Fruit fly (Drosophila melanogaster) whole organism, prepupa: ENCODE results near the gene CG7497.

Source experiments
- Blimp-1 ChIP-seq: fragments of 200-800 bp; sonication (Bioruptor generic); optimal IDR thresholded peaks from 3 replicates; lab custom pipeline; 2017; ENCODE audit warnings: missing biosample characterization, missing genetic modification characterization, mild to moderate bottlenecking, moderate library complexity, missing genetic modification reagents
- CG10669 ChIP-seq: fragments of 200-800 bp; sonication (Bioruptor generic); optimal IDR thresholded peaks from 3 replicates; lab custom pipeline; 2018; ENCODE audit warnings: missing biosample characterization, mild to moderate bottlenecking, missing genetic modification characterization, moderate library complexity
- CG11294 ChIP-seq: fragments of 200-800 bp; sonication (Bioruptor generic); IDR thresholded peaks from 2 replicates; pipeline ENCODE4 v1.3.6; 2022; ENCODE audit warnings: missing biosample characterization, missing genetic modification characterization
- CG16779 ChIP-seq: fragments of 200-800 bp; sonication (Bioruptor generic); optimal IDR thresholded peaks from 3 replicates; lab custom pipeline; 2017; ENCODE audit warnings: missing biosample characterization, mild to moderate bottlenecking, missing genetic modification characterization
- CG3919 ChIP-seq: fragments of 200-800 bp; sonication (Bioruptor generic); optimal IDR thresholded peaks from 3 replicates; lab custom pipeline; 2016; ENCODE audit warnings: missing biosample characterization, missing genetic modification characterization
- CG4318 ChIP-seq: fragments of 200-800 bp; sonication (Bioruptor generic); optimal IDR thresholded peaks from 3 replicates; lab custom pipeline; 2017; ENCODE audit warnings: missing biosample characterization, mild to moderate bottlenecking, missing genetic modification characterization
- CG6163 ChIP-seq: fragments of 200-800 bp; sonication (Bioruptor generic); IDR thresholded peaks from 3 replicates; pipeline ENCODE4 v1.3.6; 2022; ENCODE audit warnings: missing biosample characterization, missing genetic modification characterization
- CG7368 ChIP-seq: fragments of 200-800 bp; sonication (Bioruptor generic); optimal IDR thresholded peaks from 3 replicates; lab custom pipeline; 2016; ENCODE audit warnings: missing biosample characterization, missing genetic modification characterization
- Met ChIP-seq: fragments of 200-800 bp; sonication (Bioruptor generic); optimal IDR thresholded peaks from 3 replicates; lab custom pipeline; 2016; ENCODE audit warnings: missing biosample characterization, missing genetic modification characterization
- esn ChIP-seq: fragments of 200-800 bp; sonication (Bioruptor generic); optimal IDR thresholded peaks from 2 replicates; lab custom pipeline; 2016; ENCODE audit warnings: missing biosample characterization, mild to moderate bottlenecking, missing genetic modification characterization, moderate library complexity
- fd85E ChIP-seq: fragments of 200-800 bp; sonication (Bioruptor generic); optimal IDR thresholded peaks from 3 replicates; lab custom pipeline; 2016; ENCODE audit warnings: missing biosample characterization, missing genetic modification characterization
- fkh ChIP-seq: fragments of 200-800 bp; sonication (Bioruptor generic); optimal IDR thresholded peaks from 3 replicates; lab custom pipeline; 2017; ENCODE audit warnings: missing biosample characterization, mild to moderate bottlenecking, missing genetic modification characterization, moderate library complexity
- pdm3 ChIP-seq: fragments of 200-800 bp; sonication (Bioruptor generic); optimal IDR thresholded peaks from 3 replicates; lab custom pipeline; 2016; ENCODE audit warnings: missing biosample characterization, missing genetic modification characterization
- topi ChIP-seq: fragments of 200-800 bp; sonication (Bioruptor generic); optimal IDR thresholded peaks from 3 replicates; lab custom pipeline; 2016; ENCODE audit warnings: missing biosample characterization, missing genetic modification characterization

DNA sequence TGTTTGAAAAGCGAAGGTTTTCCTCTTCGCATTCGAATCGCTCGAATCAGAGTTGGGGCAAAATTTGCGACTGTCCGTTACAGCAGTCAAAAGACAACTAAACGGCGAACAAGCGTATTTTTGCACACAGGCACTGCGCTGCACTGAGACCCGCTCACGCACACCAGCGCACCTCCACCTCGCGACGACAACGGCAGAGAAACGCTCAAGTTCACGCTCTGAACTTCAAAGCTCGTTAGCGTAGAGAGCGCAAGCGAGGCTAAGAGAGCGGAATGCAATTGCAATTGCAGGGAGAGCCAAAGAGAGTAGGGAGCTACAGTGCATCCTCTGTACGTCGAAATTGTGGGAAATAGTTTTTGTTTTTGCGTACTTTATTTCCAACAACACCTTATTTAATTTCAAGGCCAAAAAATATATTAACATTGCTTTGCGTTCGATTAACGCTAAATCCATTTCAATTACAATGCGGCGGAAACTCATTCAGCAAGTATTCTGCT lies 14.0 kb upstream of the CG7497 start, which contains the start of gene Eip74EF:
- TF ChIP-seq CG11294 (0 out of 2 replicates have a peak, but pooled peaks have one; percentile 31), CG4318 (no peak), CG16779 (peak; percentile 75), CG3919 (peak; percentile 73), CG7368 (peak; percentile 51), fkh (GFP tag; lab: Kevin White, UChicago) (no peak), CG10669 (peak; percentile 61), Met (GFP tag; lab: Kevin White, UChicago) (peak; percentile 71), esn (peak; percentile 85), fd85E (GFP tag; lab: Kevin White, UChicago) (peak; percentile 62), topi (GFP tag; lab: Kevin White, UChicago) (peak; percentile 74), CG6163 (peak; percentile 86), Blimp-1 (GFP tag; lab: Kevin White, UChicago) (peak; percentile 37), pdm3 (peak; percentile 74)
